Fruit fly (Drosophila melanogaster) S2 (cell line): ENCODE measurements around the gene CG33203.

Experiments used
- CG8478 ChIP-seq: fragments of >200 bp; optimal IDR thresholded peaks from 2 replicates; lab custom pipeline; 2018
- CTCF ChIP-seq, 2 experiments: fragments of >200 bp; optimal IDR thresholded peaks; 2 replicates each; lab custom pipeline; 2018

DNA sequence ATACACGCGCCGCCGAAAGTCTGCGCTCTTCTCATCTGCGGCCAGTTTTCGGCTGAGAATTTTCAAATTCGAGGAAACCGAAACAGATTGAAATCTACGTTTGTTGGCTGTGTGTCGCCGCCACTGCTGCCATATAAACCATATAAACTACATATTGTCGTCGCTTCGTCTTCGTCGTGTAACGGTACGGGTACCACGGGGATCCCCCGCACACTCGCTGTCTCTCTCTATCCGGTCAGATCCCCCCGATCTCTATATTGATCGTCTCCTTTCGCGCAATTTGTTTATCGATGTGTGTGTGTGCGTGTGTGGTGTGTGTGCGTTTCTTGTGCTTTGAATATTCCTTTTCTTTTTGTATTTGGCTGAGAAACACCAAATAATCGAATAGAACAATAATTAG lies 15.9 kb upstream of the CG33203 start:
- TF ChIP-seq CTCF (optimal IDR thresholded peaks at IDR 0.05; lab: Kevin White, UChicago), result no peak
- TF ChIP-seq CG8478 (lab: Kevin White, UChicago), result no peak
